Worm (Caenorhabditis elegans): ENCODE data around the gene cyb-1.

cyb-1 gene

DNA sequence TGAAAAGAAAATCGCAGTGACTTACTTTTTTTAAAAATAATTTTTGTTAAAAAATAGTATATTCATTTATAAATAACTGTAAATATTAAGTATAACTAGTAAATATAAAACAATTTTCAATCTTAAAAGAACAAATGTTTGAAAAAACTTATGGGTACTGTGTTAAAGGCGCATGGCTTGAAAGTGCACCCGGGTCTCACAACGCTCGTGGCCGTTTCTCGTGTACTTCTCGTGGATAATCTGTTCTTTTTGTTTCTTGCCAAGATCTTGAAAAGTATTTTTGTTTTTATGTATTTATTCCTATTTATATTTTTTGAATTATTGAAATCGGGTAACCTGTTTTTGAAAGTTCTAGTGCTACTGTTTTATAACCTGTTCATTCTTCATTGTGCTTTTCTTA, 31.1 kb downstream of the cyb-1 start:
- TF ChIP-seq ets-4 (tag; optimal IDR thresholded peaks at IDR 0.05) (no peak), fkh-6 (tag; optimal IDR thresholded peaks at IDR 0.05) (no peak), pat-9 (tag; optimal IDR thresholded peaks at IDR 0.05) (no peak), mec-3 (tag; optimal IDR thresholded peaks at IDR 0.05; ENCODE audit: borderline replicate concordance) (no peak), dve-1 (tag; optimal IDR thresholded peaks at IDR 0.05) (no peak), fax-1 (tag; optimal IDR thresholded peaks at IDR 0.05) (no peak), unc-42 (tag; optimal IDR thresholded peaks at IDR 0.05) (no peak)

DNA sequence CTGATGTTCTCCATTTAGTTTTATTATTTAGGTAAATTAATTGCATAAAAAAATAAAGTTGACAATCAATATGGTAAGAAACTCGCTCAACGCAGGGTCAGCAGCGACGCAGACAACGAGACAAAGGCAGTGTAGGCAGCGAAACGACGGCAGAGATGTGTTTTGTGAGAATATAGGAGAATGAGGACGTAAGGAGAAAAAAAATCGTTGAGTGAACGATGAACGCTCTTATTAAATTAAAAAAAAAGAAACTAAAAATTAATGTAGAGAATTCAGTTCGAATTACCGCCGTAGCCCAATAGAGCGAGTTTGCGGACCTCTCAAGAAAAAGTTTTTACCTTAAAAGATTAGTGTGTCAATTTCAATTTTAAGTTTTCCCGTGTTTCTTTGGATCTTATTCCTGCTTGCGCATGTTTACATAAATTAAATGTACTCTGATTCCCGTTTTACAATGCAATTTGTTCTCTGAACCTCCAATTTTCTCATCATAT, 33.2 kb downstream of the cyb-1 start, which contains the start of gene T25B9.8:
Gene T25B9.8, minus strand, starts transcription at position 51 of the 491 bp plus-strand sequence.
- TF ChIP-seq pax-1 (tag; optimal IDR thresholded peaks at IDR 0.05) (no peak), ref-2 (tag; optimal IDR thresholded peaks at IDR 0.05) (no peak), sdc-2 (tag; optimal IDR thresholded peaks at IDR 0.05) (no peak), unc-42 (tag; optimal IDR thresholded peaks at IDR 0.05) (peak; percentile 33), hlh-6 (tag; optimal IDR thresholded peaks at IDR 0.05) (no peak)

ce11 chrIV:10769353-10769752, 34.3 kb downstream of the cyb-1 start, which contains the start of gene T25B9.9:
TSS of gene T25B9.9 (plus strand) at chrIV:10769653.
- TF ChIP-seq Y22D7AL.16 (tag; optimal IDR thresholded peaks at IDR 0.05) (no peak), ceh-14 (tag; optimal IDR thresholded peaks at IDR 0.05) (no peak)

DNA sequence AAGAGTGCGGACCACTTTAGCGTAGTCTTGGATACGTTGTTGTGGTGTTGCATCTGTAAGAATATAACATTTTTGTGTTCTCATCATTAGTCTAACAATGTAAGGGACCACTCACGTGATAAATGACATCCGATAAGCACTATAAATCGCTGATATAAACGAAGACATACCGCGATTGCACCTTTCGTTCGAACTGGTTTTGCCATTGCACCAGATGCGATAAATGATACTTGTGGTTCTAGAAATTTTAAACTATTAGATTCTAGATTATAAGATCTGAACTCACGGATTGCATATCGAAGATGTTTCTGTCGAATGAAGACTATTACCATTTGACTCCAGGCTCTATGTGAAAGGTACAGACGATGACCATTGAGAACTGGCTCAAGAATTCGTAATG, 36.3 kb downstream of the cyb-1 start:
- no peak for TF ChIP-seq K02D7.2 (tag; optimal IDR thresholded peaks at IDR 0.05)

DNA sequence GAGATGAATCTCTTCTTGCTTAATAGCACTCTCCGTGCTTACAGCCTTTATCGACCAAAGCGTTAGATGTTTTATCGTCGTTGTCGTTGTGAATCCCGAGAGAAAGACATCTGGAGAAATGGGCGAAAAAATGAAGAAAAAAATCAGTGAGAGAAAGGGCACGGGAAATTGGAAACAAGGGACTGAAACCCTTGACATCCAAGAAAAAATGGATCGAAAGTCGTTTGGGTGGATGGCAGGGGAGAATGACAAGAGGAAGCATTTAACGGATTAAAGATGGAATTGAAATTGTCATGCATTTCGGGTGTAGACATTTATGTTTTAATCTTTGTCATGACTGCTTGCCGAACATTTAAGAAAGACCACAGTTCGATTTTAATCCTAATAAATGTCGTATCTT, 38.8 kb downstream of the cyb-1 start, which contains the start of gene inpp-1:
Gene inpp-1, minus strand, starts transcription at position 101 of the 400 bp plus-strand sequence.
- TF ChIP-seq ceh-14 (tag; optimal IDR thresholded peaks at IDR 0.05) (no peak), ceh-48 (tag; optimal IDR thresholded peaks at IDR 0.05) (no peak), zip-5 (tag; optimal IDR thresholded peaks at IDR 0.05) (no peak), unc-86 (tag; optimal IDR thresholded peaks at IDR 0.05) (no peak), F13H6.1 (tag; optimal IDR thresholded peaks at IDR 0.05) (no peak), nfya-1 (tag; optimal IDR thresholded peaks at IDR 0.05) (no peak), T23F11.4 (GFP tag; optimal IDR thresholded peaks at IDR 0.05) (no peak), dve-1 (tag; optimal IDR thresholded peaks at IDR 0.05) (no peak)

DNA sequence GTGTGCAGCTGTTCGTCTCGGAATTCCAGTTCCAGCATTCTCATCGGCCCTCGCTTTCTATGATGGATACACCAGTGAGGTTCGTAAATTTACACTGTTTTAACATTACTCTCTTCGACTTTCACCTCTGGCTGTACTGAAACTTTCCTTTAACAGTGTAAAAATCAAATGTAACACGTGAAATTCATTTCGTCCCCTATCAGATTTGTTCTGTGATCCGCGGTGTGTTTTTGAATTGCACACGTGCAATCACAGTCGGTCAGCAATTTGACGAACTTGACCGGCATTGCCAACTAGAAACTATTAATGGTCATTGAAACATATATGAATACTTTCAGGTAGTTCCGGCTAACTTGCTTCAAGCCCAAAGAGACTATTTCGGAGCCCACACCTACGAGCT, 42.1 kb downstream of the cyb-1 start:
- TF ChIP-seq tbx-7 (tag; optimal IDR thresholded peaks at IDR 0.05), result no peak
- TF ChIP-seq mec-3 (tag; optimal IDR thresholded peaks at IDR 0.05; ENCODE audit: borderline replicate concordance), result no peak
- no peak for TF ChIP-seq elt-2 (tag; optimal IDR thresholded peaks at IDR 0.05)
- TF ChIP-seq ceh-6 (GFP tag; optimal IDR thresholded peaks at IDR 0.05), result no peak
- no peak for TF ChIP-seq pat-9 (tag; optimal IDR thresholded peaks at IDR 0.05)

DNA sequence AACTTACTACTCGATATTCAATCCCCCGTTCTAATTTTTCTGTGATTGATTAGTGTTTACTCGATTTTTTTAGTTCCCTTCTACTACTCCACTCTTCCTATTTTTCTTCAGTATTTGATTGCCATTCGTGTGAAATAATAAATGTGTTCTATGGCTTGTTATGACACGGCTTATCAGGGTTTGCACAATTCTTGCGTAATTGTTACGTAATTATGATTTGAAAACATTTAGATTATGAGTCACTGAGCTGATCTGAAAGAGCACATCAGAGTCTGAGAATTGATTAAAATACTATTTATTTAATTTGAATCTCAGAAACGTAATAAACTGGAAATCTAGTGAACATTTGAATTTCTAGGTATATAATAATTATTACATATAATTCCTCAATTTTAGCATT, 42.6 kb downstream of the cyb-1 start:
- TF ChIP-seq ref-2 (tag; optimal IDR thresholded peaks at IDR 0.05) (no peak), elt-2 (tag; optimal IDR thresholded peaks at IDR 0.05) (peak; percentile 89)

- TF ChIP-seq pros-1 (tag; optimal IDR thresholded peaks at IDR 0.05) (no peak), lim-6 (tag; optimal IDR thresholded peaks at IDR 0.05) (no peak), elt-4 (tag; optimal IDR thresholded peaks at IDR 0.05) (no peak), hlh-8 (tag; optimal IDR thresholded peaks at IDR 0.05) (no peak), rnt-1 (tag; optimal IDR thresholded peaks at IDR 0.05) (no peak)
These were observed 43.6 kb downstream of the cyb-1 start for ce11 chrIV:10778582-10778981.
